Worm (Caenorhabditis elegans) whole organism, late embryonic: ENCODE data around the gene W01D2.6.
A peak's percentile ranks its signal among the peaks of the same experiment; 100 is the strongest.

Experiments
- K09A11.1 ChIP-seq: sonication (generic microtip); optimal IDR thresholded peaks from 2 replicates; lab custom pipeline; 2017; ENCODE audit warnings: antibody characterized with exemption, mild to moderate bottlenecking, missing genetic modification characterization, missing compliant biosample characterization; ENCODE audit not compliant: insufficient read depth
- T23F11.4 ChIP-seq: fragments of 200-800 bp; sonication (Bioruptor generic); optimal IDR thresholded peaks from 2 replicates; lab custom pipeline; 2018; ENCODE audit warnings: mild to moderate bottlenecking, missing genetic modification characterization, missing compliant biosample characterization
- ceh-14 ChIP-seq: sonication (generic microtip); optimal IDR thresholded peaks from 2 replicates; lab custom pipeline; 2016; ENCODE audit warnings: missing genotype, missing genetic modification characterization, missing compliant biosample characterization
- ceh-18 ChIP-seq: sonication (generic microtip); optimal IDR thresholded peaks from 2 replicates; lab custom pipeline; 2016; ENCODE audit warnings: missing genetic modification characterization, missing compliant biosample characterization
- ceh-19 ChIP-seq: fragments of 200-800 bp; sonication (Bioruptor generic); optimal IDR thresholded peaks from 2 replicates; lab custom pipeline; 2018; ENCODE audit warnings: mild to moderate bottlenecking, missing genetic modification characterization, missing compliant biosample characterization
- ceh-22 ChIP-seq: sonication (generic microtip); optimal IDR thresholded peaks from 2 replicates; lab custom pipeline; 2017; ENCODE audit warnings: missing biosample characterization, missing genetic modification characterization
- ceh-30 ChIP-seq: fragments of 150-350 bp; optimal IDR thresholded peaks from 2 replicates; lab custom pipeline; 2014; ENCODE audit warnings: missing biosample characterization, missing genetic modification characterization
- ceh-31 ChIP-seq: sonication (generic microtip); optimal IDR thresholded peaks from 2 replicates; lab custom pipeline; 2016; ENCODE audit warnings: missing genetic modification characterization, missing compliant biosample characterization
- ceh-9 ChIP-seq: sonication (generic microtip); optimal IDR thresholded peaks from 2 replicates; lab custom pipeline; 2016; ENCODE audit warnings: mild to moderate bottlenecking, missing genetic modification characterization, inconsistent platforms, missing compliant biosample characterization
- che-1 ChIP-seq: sonication (generic microtip); optimal IDR thresholded peaks from 2 replicates; lab custom pipeline; 2016; ENCODE audit warnings: mild to moderate bottlenecking, missing genetic modification characterization, missing compliant biosample characterization
- dmd-4 ChIP-seq: sonication (generic microtip); optimal IDR thresholded peaks from 2 replicates; lab custom pipeline; 2016; ENCODE audit warnings: borderline replicate concordance, missing genetic modification characterization, missing compliant biosample characterization
- elt-2 ChIP-seq: sonication (generic microtip); optimal IDR thresholded peaks from 2 replicates; lab custom pipeline; 2016; ENCODE audit warnings: missing genetic modification reagents, missing genetic modification characterization, missing compliant biosample characterization
- ets-4 ChIP-seq: sonication (generic microtip); optimal IDR thresholded peaks from 2 replicates; lab custom pipeline; 2016; ENCODE audit warnings: missing genetic modification characterization, missing compliant biosample characterization
- eyg-1 ChIP-seq: sonication (generic microtip); optimal IDR thresholded peaks from 2 replicates; lab custom pipeline; 2016; ENCODE audit warnings: missing genotype, missing genetic modification characterization, missing compliant biosample characterization
- fkh-6 ChIP-seq: sonication (generic microtip); optimal IDR thresholded peaks from 2 replicates; lab custom pipeline; 2016; ENCODE audit warnings: missing genetic modification characterization, missing compliant biosample characterization
- hlh-13 ChIP-seq: fragments of 200-800 bp; sonication (Bioruptor generic); optimal IDR thresholded peaks from 2 replicates; lab custom pipeline; 2018; ENCODE audit warnings: mild to moderate bottlenecking, missing genetic modification characterization, missing compliant biosample characterization
- lin-11 ChIP-seq: fragments of 200-800 bp; sonication (Bioruptor generic); optimal IDR thresholded peaks from 2 replicates; lab custom pipeline; 2018; ENCODE audit warnings: mild to moderate bottlenecking, missing genetic modification characterization, missing compliant biosample characterization
- mec-3 ChIP-seq: sonication (generic microtip); optimal IDR thresholded peaks from 2 replicates; lab custom pipeline; 2016; ENCODE audit warnings: borderline replicate concordance, missing genetic modification characterization, missing compliant biosample characterization
- nfya-1 ChIP-seq: sonication (generic microtip); optimal IDR thresholded peaks from 2 replicates; lab custom pipeline; 2017; ENCODE audit warnings: missing genetic modification characterization, mild to moderate bottlenecking, missing compliant biosample characterization, antibody characterized with exemption, moderate library complexity
- nhr-232 ChIP-seq: sonication (generic microtip); optimal IDR thresholded peaks from 2 replicates; lab custom pipeline; 2016; ENCODE audit warnings: missing genetic modification characterization, missing compliant biosample characterization
- npax-4 ChIP-seq: sonication (generic microtip); optimal IDR thresholded peaks from 2 replicates; lab custom pipeline; 2016; ENCODE audit warnings: missing genetic modification characterization, missing compliant biosample characterization
- pax-1 ChIP-seq: fragments of 150-350 bp; optimal IDR thresholded peaks from 2 replicates; lab custom pipeline; 2014; ENCODE audit warnings: missing biosample characterization, missing genetic modification characterization
- pha-2 ChIP-seq: sonication (generic microtip); optimal IDR thresholded peaks from 2 replicates; lab custom pipeline; 2017; ENCODE audit warnings: mild to moderate bottlenecking, missing genetic modification characterization, missing compliant biosample characterization
- pros-1 ChIP-seq: fragments of 150-350 bp; optimal IDR thresholded peaks from 2 replicates; lab custom pipeline; 2014; ENCODE audit warnings: missing biosample characterization, missing genetic modification reagents, missing genetic modification characterization
- ref-2 ChIP-seq: sonication (generic microtip); optimal IDR thresholded peaks from 2 replicates; lab custom pipeline; 2016; ENCODE audit warnings: missing genetic modification characterization, missing compliant biosample characterization
- tbx-2 ChIP-seq: sonication (generic microtip); optimal IDR thresholded peaks from 2 replicates; lab custom pipeline; 2016; ENCODE audit warnings: missing genetic modification characterization, missing compliant biosample characterization
- ttx-3 ChIP-seq: sonication (generic microtip); optimal IDR thresholded peaks from 2 replicates; lab custom pipeline; 2016; ENCODE audit warnings: missing genetic modification reagents, missing genetic modification characterization, missing compliant biosample characterization
- unc-3 ChIP-seq, 2 experiments: fragments of 200-800 bp in 1 of 2; sonication (Bioruptor generic) in 1 of 2; sonication (generic microtip) in 1 of 2; conservative IDR thresholded peaks in 1 of 2; optimal IDR thresholded peaks in 1 of 2; 2 replicates each; pipeline versions ENCODE4 v1.3.6 to Lab custom; 2016 to 2022; ENCODE audit warnings: missing compliant biosample characterization in 2 of 2, missing genetic modification characterization in 2 of 2, missing genetic modification reagents in 1 of 2
- unc-42 ChIP-seq: sonication (generic microtip); optimal IDR thresholded peaks from 2 replicates; lab custom pipeline; 2016; ENCODE audit warnings: missing genotype, missing genetic modification characterization, missing compliant biosample characterization
- unc-55 ChIP-seq: sonication (generic microtip); optimal IDR thresholded peaks from 2 replicates; lab custom pipeline; 2017; ENCODE audit warnings: missing biosample characterization, missing genetic modification reagents, missing genetic modification characterization
- zip-5 ChIP-seq: sonication (generic microtip); optimal IDR thresholded peaks from 2 replicates; lab custom pipeline; 2016; ENCODE audit warnings: missing genetic modification characterization, missing compliant biosample characterization
- ztf-16 ChIP-seq: sonication (generic microtip); optimal IDR thresholded peaks from 2 replicates; lab custom pipeline; 2017; ENCODE audit warnings: missing genetic modification characterization, missing compliant biosample characterization

The W01D2.6 gene

ce11 chrII:14810609-14811008, 1.8 kb downstream of the W01D2.6 start:
- TF ChIP-seq zip-5 (tag; lab: Kevin White, UChicago) (no peak), ceh-18 (tag; lab: Kevin White, UChicago) (peak; percentile 4), unc-42 (tag; lab: Kevin White, UChicago) (peak; percentile 41)

- TF ChIP-seq ceh-30 (tag; lab: Kevin White, UChicago) (no peak), ztf-16 (tag; lab: Kevin White, UChicago) (no peak), ceh-22 (no peak), ref-2 (tag; lab: Kevin White, UChicago) (no peak), ceh-14 (tag; lab: Kevin White, UChicago) (no peak)
These were observed 2.7 kb downstream of the W01D2.6 start for ce11 chrII:14811472-14811871.

ce11 chrII:14812231-14812630, 3.4 kb downstream of the W01D2.6 start, which contains the start of gene osta-3:
TSS of gene osta-3 (plus strand) at chrII:14812531.
- no peak for TF ChIP-seq tbx-2 (tag; lab: Kevin White, UChicago)
- TF ChIP-seq nhr-232 (tag; lab: Kevin White, UChicago), result no peak
- no peak for TF ChIP-seq unc-55 (GFP tag; lab: Kevin White, UChicago)
- no peak for TF ChIP-seq ceh-19 (GFP tag; lab: Kevin White, UChicago)
- TF ChIP-seq ceh-30 (tag; lab: Kevin White, UChicago), result no peak
- no peak for TF ChIP-seq mec-3 (tag; lab: Kevin White, UChicago)
- no peak for TF ChIP-seq nfya-1 (tag; lab: Kevin White, UChicago)
- TF ChIP-seq che-1, result no peak
- TF ChIP-seq ttx-3, result no peak
- no peak for TF ChIP-seq pros-1
- TF ChIP-seq npax-4 (tag; lab: Kevin White, UChicago), result no peak
- TF ChIP-seq pha-2, result no peak
- TF ChIP-seq lin-11, result no peak

ce11 chrII:14812661-14813060, 3.9 kb downstream of the W01D2.6 start:
- TF ChIP-seq ets-4 (tag; lab: Kevin White, UChicago) (no peak), K09A11.1 (tag; lab: Kevin White, UChicago) (no peak), unc-3 (GFP tag; conservative IDR thresholded peaks at IDR 0.05; lab: Robert Waterston, UW) (no peak), unc-3 (tag; optimal IDR thresholded peaks at IDR 0.05; lab: Kevin White, UChicago) (no peak), fkh-6 (tag; lab: Kevin White, UChicago) (no peak), elt-2 (tag; lab: Kevin White, UChicago) (peak; percentile 38), nfya-1 (tag; lab: Kevin White, UChicago) (no peak), unc-42 (tag; lab: Kevin White, UChicago) (no peak)

ce11 chrII:14813106-14813505, 4.3 kb downstream of the W01D2.6 start:
- TF ChIP-seq ceh-9 (tag; lab: Kevin White, UChicago) (no peak), eyg-1 (tag; lab: Kevin White, UChicago) (no peak), hlh-13 (no peak), T23F11.4 (no peak), ceh-31 (tag; lab: Kevin White, UChicago) (no peak), unc-3 (GFP tag; conservative IDR thresholded peaks at IDR 0.05; lab: Robert Waterston, UW) (no peak), unc-3 (tag; optimal IDR thresholded peaks at IDR 0.05; lab: Kevin White, UChicago) (no peak), tbx-2 (tag; lab: Kevin White, UChicago) (no peak), pha-2 (no peak), pax-1 (no peak), ceh-18 (tag; lab: Kevin White, UChicago) (no peak), dmd-4 (tag; lab: Kevin White, UChicago) (no peak)
